Worm (Caenorhabditis elegans): ENCODE data around the gene plk-3.
A peak's percentile ranks its signal among the peaks of the same experiment; 100 is the strongest.

plk-3 gene

DNA sequence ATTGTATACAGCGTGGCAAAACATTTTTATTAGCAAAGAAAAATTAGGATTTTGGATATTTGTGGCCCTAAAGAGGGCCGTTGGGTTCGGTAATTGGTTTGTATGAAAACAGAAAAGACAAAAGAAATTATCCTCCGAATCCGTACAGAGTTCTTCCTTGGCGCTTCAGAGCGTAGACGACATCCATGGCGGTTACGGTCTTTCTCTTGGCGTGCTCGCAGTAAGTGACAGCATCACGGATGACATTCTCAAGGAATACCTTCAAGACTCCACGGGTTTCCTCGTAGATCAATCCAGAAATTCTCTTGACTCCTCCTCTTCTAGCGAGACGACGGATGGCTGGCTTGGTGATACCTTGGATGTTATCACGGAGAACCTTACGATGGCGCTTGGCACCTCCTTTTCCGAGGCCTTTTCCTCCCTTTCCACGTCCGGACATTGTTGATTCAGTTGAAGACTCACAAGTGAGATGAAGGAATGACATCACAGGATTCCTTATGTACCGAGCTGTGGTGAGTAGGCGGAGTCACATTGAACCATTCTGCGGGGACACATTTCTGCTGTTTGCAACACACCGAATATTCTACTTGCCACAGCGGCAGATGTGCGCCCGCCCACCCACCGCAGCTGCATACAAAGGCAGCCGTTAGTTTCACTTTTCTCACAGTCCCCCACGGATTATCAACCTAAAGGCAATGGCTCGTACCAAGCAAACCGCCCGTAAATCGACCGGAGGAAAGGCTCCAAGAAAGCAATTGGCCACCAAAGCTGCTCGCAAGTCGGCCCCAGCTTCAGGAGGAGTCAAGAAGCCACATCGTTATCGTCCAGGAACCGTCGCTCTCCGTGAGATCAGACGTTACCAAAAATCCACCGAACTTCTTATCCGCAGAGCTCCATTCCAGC is 14.8 kb upstream of the plk-3 start, which contains the start of the genes his-60 and his-59:
TSS of gene his-60 (minus strand) at position 439 of the 903 bp plus-strand sequence.
TSS of gene his-59 (plus strand) at position 696 of the 903 bp plus-strand sequence.
- TF ChIP-seq klf-2 (GFP tag; conservative IDR thresholded peaks at IDR 0.05) (no peak), ztf-29 (GFP tag; IDR thresholded peaks at IDR 0.05) (no peak; the same call in 1 of the 2 replicates), cog-1 (tag; optimal IDR thresholded peaks at IDR 0.05) (peak; percentile 60), T22C8.4 (GFP tag; IDR thresholded peaks at IDR 0.05) (0 out of 2 replicates have a peak, but pooled peaks have one; percentile 6), flt-1 (GFP tag; IDR thresholded peaks at IDR 0.05) (peak; percentile 90), ztf-23 (GFP tag; IDR thresholded peaks at IDR 0.05) (peak; percentile 67; the same call in 1 of the 2 replicates), tab-1 (GFP tag; IDR thresholded peaks at IDR 0.05) (no peak; the same call in 1 of the 2 replicates), med-1 (GFP tag; optimal IDR thresholded peaks at IDR 0.05; ENCODE audit: insufficient read depth) (no peak)

DNA sequence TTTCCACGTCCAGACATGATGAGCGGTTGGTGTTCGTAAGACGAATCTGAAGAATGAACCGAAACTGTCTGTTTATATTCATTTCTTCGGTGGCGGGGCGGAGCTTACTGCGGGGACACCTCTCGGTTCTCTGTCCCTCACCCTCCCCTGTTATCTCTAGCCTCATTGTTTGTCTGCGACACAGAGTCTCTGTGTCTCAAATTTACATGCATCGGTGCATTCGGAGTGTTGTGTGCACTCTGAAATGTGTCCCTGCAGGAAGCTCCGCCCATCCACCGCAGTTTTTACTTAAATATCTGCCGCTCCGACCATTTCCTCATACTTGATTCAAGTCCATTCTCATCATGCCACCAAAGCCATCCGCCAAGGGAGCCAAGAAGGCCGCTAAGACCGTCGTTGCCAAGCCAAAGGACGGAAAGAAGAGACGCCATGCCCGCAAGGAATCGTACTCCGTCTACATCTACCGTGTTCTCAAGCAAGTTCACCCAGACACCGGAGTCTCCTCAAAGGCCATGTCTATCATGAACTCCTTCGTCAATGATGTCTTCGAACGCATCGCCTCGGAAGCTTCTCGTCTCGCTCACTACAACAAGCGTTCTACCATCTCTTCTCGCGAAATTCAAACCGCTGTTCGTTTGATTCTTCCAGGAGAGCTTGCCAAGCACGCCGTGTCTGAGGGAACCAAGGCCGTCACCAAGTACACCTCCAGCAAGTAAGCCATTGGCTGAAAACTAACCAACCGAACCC is 13.4 kb upstream of the plk-3 start, which contains the start of the genes his-61 and his-62:
TSS of gene his-61 (minus strand) at position 17 of the 747 bp plus-strand sequence.
TSS of gene his-62 (plus strand) at position 345 of the 747 bp plus-strand sequence.
- TF ChIP-seq klf-2 (GFP tag; conservative IDR thresholded peaks at IDR 0.05), result peak; percentile 73
- TF ChIP-seq cog-1 (tag; optimal IDR thresholded peaks at IDR 0.05), result peak; percentile 97
- no peak for TF ChIP-seq tab-1 (GFP tag; IDR thresholded peaks at IDR 0.05)
- peak; percentile 58 for TF ChIP-seq flt-1 (GFP tag; IDR thresholded peaks at IDR 0.05)
- 0 out of 2 replicates have a peak, but pooled peaks have one; percentile 4 for TF ChIP-seq ztf-23 (GFP tag; IDR thresholded peaks at IDR 0.05)
- TF ChIP-seq T22C8.4 (GFP tag; IDR thresholded peaks at IDR 0.05), result no peak

ce11 chrIV:7485565-7486200 is 12.7 kb upstream of the plk-3 start:
- peak; percentile 32; the same call in 1 of the 2 replicates for TF ChIP-seq ref-1 (GFP tag; conservative IDR thresholded peaks at IDR 0.05)
- TF ChIP-seq ztf-23 (GFP tag; IDR thresholded peaks at IDR 0.05), result 0 out of 2 replicates have a peak, but pooled peaks have one; percentile 9
- 0 out of 2 replicates have a peak, but pooled peaks have one; percentile 8 for TF ChIP-seq tab-1 (GFP tag; IDR thresholded peaks at IDR 0.05)

ce11 chrIV:7478134-7478533 is 5.1 kb upstream of the plk-3 start, which contains the start of gene rod-1:
TSS of gene rod-1 (plus strand) at chrIV:7478452.
- TF ChIP-seq ref-1 (GFP tag; conservative IDR thresholded peaks at IDR 0.05), result no peak

DNA sequence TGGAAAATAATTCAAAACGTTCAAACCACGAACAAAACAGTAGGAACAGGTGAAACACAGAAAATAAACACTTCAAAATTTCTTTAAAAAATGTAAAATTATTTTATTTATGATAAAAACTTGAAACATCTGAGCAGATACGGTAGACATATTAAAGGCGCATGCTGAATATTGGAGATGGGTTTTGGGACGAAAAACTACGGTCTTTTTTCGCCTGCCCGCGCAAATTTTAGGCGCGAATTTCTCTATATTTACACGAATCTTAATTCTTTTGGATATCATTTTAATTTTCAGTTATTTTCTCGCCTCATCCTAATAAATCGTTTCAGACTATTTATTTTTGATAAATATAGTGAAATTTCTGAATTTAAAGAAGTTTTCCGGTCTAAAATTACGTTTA is 4.7 kb upstream of the plk-3 start:
- no peak for TF ChIP-seq ztf-29 (GFP tag; IDR thresholded peaks at IDR 0.05)
- no peak for TF ChIP-seq cog-1 (tag; optimal IDR thresholded peaks at IDR 0.05)
- no peak for TF ChIP-seq med-1 (GFP tag; optimal IDR thresholded peaks at IDR 0.05; ENCODE audit: insufficient read depth)
- TF ChIP-seq tab-1 (GFP tag; IDR thresholded peaks at IDR 0.05), result no peak
- no peak for TF ChIP-seq ztf-23 (GFP tag; IDR thresholded peaks at IDR 0.05)
- no peak for TF ChIP-seq klf-2 (GFP tag; conservative IDR thresholded peaks at IDR 0.05)
- no peak for TF ChIP-seq ref-1 (GFP tag; conservative IDR thresholded peaks at IDR 0.05)
- TF ChIP-seq T22C8.4 (GFP tag; IDR thresholded peaks at IDR 0.05), result no peak
- TF ChIP-seq flt-1 (GFP tag; IDR thresholded peaks at IDR 0.05), result no peak

DNA sequence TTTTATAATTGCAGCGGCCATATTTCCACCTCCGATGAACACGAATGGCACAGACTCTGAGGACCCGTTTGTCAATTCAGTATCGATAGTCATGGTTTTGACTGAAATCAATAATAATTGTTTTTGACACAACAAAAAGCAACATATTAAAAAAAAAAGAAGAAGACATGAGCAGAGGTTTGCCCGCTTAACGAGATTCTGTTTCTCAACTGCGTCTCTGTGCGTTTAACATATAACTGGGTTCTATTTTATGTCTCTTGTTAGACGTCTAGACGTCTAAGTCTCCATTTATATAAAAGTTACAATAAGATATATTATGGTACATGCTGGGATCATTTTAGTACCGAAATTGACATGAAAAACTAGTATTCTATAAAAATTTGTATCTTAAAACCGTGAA is 4.2 kb upstream of the plk-3 start, which contains the start of gene pycr-4:
TSS of gene pycr-4 (minus strand) at position 101 of the 400 bp plus-strand sequence.
- no peak for TF ChIP-seq ref-1 (GFP tag; conservative IDR thresholded peaks at IDR 0.05)
- no peak for TF ChIP-seq ztf-23 (GFP tag; IDR thresholded peaks at IDR 0.05)
- no peak for TF ChIP-seq cog-1 (tag; optimal IDR thresholded peaks at IDR 0.05)
- no peak for TF ChIP-seq klf-2 (GFP tag; conservative IDR thresholded peaks at IDR 0.05)
- TF ChIP-seq med-1 (GFP tag; optimal IDR thresholded peaks at IDR 0.05; ENCODE audit: insufficient read depth), result no peak
- no peak for TF ChIP-seq T22C8.4 (GFP tag; IDR thresholded peaks at IDR 0.05)
- no peak for TF ChIP-seq flt-1 (GFP tag; IDR thresholded peaks at IDR 0.05)
- no peak for TF ChIP-seq ztf-29 (GFP tag; IDR thresholded peaks at IDR 0.05)
- TF ChIP-seq tab-1 (GFP tag; IDR thresholded peaks at IDR 0.05), result no peak

- no peak for TF ChIP-seq med-1 (GFP tag; optimal IDR thresholded peaks at IDR 0.05; ENCODE audit: insufficient read depth)
- TF ChIP-seq flt-1 (GFP tag; IDR thresholded peaks at IDR 0.05), result no peak
- TF ChIP-seq ztf-29 (GFP tag; IDR thresholded peaks at IDR 0.05), result no peak
- TF ChIP-seq klf-2 (GFP tag; conservative IDR thresholded peaks at IDR 0.05), result no peak
- no peak for TF ChIP-seq T22C8.4 (GFP tag; IDR thresholded peaks at IDR 0.05)
- no peak for TF ChIP-seq ztf-23 (GFP tag; IDR thresholded peaks at IDR 0.05)
- TF ChIP-seq ref-1 (GFP tag; conservative IDR thresholded peaks at IDR 0.05), result no peak
- no peak for TF ChIP-seq tab-1 (GFP tag; IDR thresholded peaks at IDR 0.05)
- TF ChIP-seq cog-1 (tag; optimal IDR thresholded peaks at IDR 0.05), result no peak
Observed at ce11 chrIV:7474826-7475225, 1.8 kb upstream of the plk-3 start, which contains the start of gene slc-25A18.2. TSS of gene slc-25A18.2 (plus strand) at chrIV:7475041.

DNA sequence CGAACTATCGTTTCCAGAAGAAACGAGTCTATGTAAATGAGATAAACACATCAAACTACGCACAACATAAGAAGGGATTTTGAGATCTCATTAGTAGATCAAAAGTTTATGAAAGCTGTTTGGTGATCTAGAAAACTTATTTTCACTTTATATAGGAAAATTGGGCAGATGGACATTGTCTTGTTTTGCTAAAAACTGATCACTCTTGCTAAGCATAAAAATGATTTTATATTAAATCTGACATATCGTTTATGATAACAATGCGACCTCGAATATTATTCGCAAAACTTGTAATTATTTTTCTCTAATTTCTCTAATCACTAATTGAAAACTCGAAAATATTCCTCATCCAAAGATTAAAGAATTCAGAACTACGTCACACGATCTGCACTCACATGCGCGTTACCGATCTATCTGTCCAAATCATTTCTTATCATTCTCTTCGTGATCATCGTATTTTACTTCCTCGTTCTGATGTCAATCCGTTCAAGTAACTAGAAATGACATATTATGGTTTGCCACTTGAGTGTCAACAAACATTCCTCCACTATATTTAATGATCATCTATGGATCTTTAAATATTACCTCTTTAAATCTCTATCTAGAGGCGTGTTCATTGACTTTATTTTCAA is 3.1 kb downstream of the plk-3 start, which contains the start of gene F55G1.7:
TSS of gene F55G1.7 (minus strand) at position 51 of the 632 bp plus-strand sequence.
- TF ChIP-seq ref-1 (GFP tag; conservative IDR thresholded peaks at IDR 0.05) (no peak), T22C8.4 (GFP tag; IDR thresholded peaks at IDR 0.05) (no peak), flt-1 (GFP tag; IDR thresholded peaks at IDR 0.05) (no peak), klf-2 (GFP tag; conservative IDR thresholded peaks at IDR 0.05) (no peak), cog-1 (tag; optimal IDR thresholded peaks at IDR 0.05) (no peak), ztf-23 (GFP tag; IDR thresholded peaks at IDR 0.05) (no peak), tab-1 (GFP tag; IDR thresholded peaks at IDR 0.05) (no peak), ztf-29 (GFP tag; IDR thresholded peaks at IDR 0.05) (no peak), med-1 (GFP tag; optimal IDR thresholded peaks at IDR 0.05; ENCODE audit: insufficient read depth) (no peak)
